Fruit fly (Drosophila melanogaster): Measurements from ENCODE around the gene Pex12.

dm6 chr2L:865851-866250, 50.1 kb downstream of the Pex12 start:
- TF ChIP-seq h (optimal IDR thresholded peaks at IDR 0.05) (no peak), Myc (optimal IDR thresholded peaks at IDR 0.05) (no peak), Sin3A (optimal IDR thresholded peaks at IDR 0.05) (no peak), ttk (optimal IDR thresholded peaks at IDR 0.05) (no peak), psq (optimal IDR thresholded peaks at IDR 0.05) (no peak)

Measured in Kc167 (cell line).